Comparison of ENCODE assay signal across 1 fruit fly cellular context in the genomic region with DNA sequence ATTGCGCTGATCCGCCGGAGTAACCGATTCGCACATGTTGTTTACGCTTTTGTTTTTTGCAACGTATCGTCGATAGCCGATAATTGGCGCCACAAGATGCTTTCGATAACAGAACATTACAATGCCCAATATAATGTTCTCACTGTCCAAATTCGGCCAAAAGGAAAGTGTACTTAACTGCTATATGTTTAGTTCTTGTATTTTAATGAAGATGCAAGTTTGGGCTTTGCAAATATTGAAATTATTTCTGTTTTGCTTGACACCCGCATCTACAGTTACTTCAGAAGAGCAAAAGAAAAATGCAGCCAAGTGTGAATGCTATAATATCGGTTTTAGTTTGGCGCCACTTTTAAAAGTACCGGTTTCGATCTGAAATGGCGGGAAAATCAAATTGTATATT.
A peak's percentile ranks its signal among the peaks of the same experiment; 100 is the strongest.
TF ChIP-seq lines count a peak whose summit lies in the region.

No protein-coding gene starts in this region.

TF ChIP-seq in whole organism, embryonic, 481 proteins besides CTCF, POLR2A, EP300 and RAD21 (continued from another document and continues in another):
- TF ChIP-seq knrl (GFP tag; IDR thresholded peaks at IDR 0.05; lab: Robert Waterston, UW; ENCODE audit: partially characterized antibody) (no peak), Ptx1 (GFP tag; IDR thresholded peaks at IDR 0.05; lab: Robert Waterston, UW) (peak; percentile 92), D (optimal IDR thresholded peaks at IDR 0.05; lab: Kevin White, UChicago) (no peak), D (GFP tag; optimal IDR thresholded peaks at IDR 0.05; lab: Kevin White, UChicago) (peak; percentile 81), crp (GFP tag; optimal IDR thresholded peaks at IDR 0.05; lab: Kevin White, UChicago) (peak in 1 of 2 experiments; percentile 49), chm (GFP tag; IDR thresholded peaks at IDR 0.05; lab: Robert Waterston, UW) (peak; percentile 55; the same call in 1 of the 2 replicates), salm (tag; optimal IDR thresholded peaks at IDR 0.05; lab: Kevin White, UChicago) (peak; percentile 79), tgo (GFP tag; IDR thresholded peaks at IDR 0.05; lab: Robert Waterston, UW) (peak; percentile 81), hkb (optimal IDR thresholded peaks at IDR 0.05; lab: Kevin White, UChicago) (no peak), hkb (GFP tag; IDR thresholded peaks at IDR 0.05; lab: Robert Waterston, UW) (peak; percentile 77), gro (GFP tag; optimal IDR thresholded peaks at IDR 0.05; lab: Kevin White, UChicago) (peak; percentile 96), Jarid2 (GFP tag; optimal IDR thresholded peaks at IDR 0.05; lab: Kevin White, UChicago) (peak; percentile 54), Trl (optimal IDR thresholded peaks at IDR 0.05; lab: Kevin White, UChicago) (no peak), Trl (GFP tag; optimal IDR thresholded peaks at IDR 0.05; lab: Kevin White, UChicago) (peak; percentile 94), HLH3B (GFP tag; IDR thresholded peaks at IDR 0.05; lab: Robert Waterston, UW) (peak; percentile 83), Bteb2 (GFP tag; optimal IDR thresholded peaks at IDR 0.05; lab: Kevin White, UChicago) (peak; percentile 84), gcm (GFP tag; optimal IDR thresholded peaks at IDR 0.05; lab: Kevin White, UChicago) (peak; percentile 83), E2f2 (GFP tag; IDR thresholded peaks at IDR 0.05; lab: Robert Waterston, UW) (peak; percentile 96), CG34376 (GFP tag; optimal IDR thresholded peaks at IDR 0.05; lab: Kevin White, UChicago) (peak; percentile 92), pfk (GFP tag; optimal IDR thresholded peaks at IDR 0.05; lab: Kevin White, UChicago) (peak; percentile 41), nerfin-1 (tag; optimal IDR thresholded peaks at IDR 0.05; lab: Kevin White, UChicago) (peak; percentile 83), CG3838 (GFP tag; optimal IDR thresholded peaks at IDR 0.05; lab: Kevin White, UChicago) (peak; percentile 47), kni (GFP tag; optimal IDR thresholded peaks at IDR 0.05; lab: Kevin White, UChicago) (peak; percentile 74), trh (GFP tag; optimal IDR thresholded peaks at IDR 0.05; lab: Kevin White, UChicago) (peak; percentile 78), rib (GFP tag; IDR thresholded peaks at IDR 0.05; lab: Robert Waterston, UW) (peak; percentile 84), fru (optimal IDR thresholded peaks at IDR 0.05; lab: Kevin White, UChicago) (no peak), her (GFP tag; optimal IDR thresholded peaks at IDR 0.05; lab: Kevin White, UChicago) (peak; percentile 91), nom (GFP tag; optimal IDR thresholded peaks at IDR 0.05; lab: Kevin White, UChicago) (peak; percentile 79), CG9876 (GFP tag; optimal IDR thresholded peaks at IDR 0.05; lab: Kevin White, UChicago) (peak; percentile 83), Max (GFP tag; optimal IDR thresholded peaks at IDR 0.05; lab: Kevin White, UChicago) (peak; percentile 90), CG31441 (GFP tag; IDR thresholded peaks at IDR 0.05; lab: Robert Waterston, UW) (peak; percentile 83), CG11456 (GFP tag; IDR thresholded peaks at IDR 0.05; lab: Robert Waterston, UW) (peak; percentile 84), caup (GFP tag; optimal IDR thresholded peaks at IDR 0.05; lab: Kevin White, UChicago; ENCODE audit: severe bottlenecking) (peak; percentile 90), CG1603 (tag; optimal IDR thresholded peaks at IDR 0.05; lab: Kevin White, UChicago) (peak; percentile 95), p53 (GFP tag; optimal IDR thresholded peaks at IDR 0.05; lab: Kevin White, UChicago) (peak; percentile 85), CG13296 (GFP tag; optimal IDR thresholded peaks at IDR 0.05; lab: Kevin White, UChicago) (peak; percentile 90), CG15696 (tag; optimal IDR thresholded peaks at IDR 0.05; lab: Kevin White, UChicago) (peak; percentile 88), CG17359 (tag; optimal IDR thresholded peaks at IDR 0.05; lab: Kevin White, UChicago) (peak; percentile 91), CG14965 (GFP tag; optimal IDR thresholded peaks at IDR 0.05; lab: Kevin White, UChicago; ENCODE audit: borderline replicate concordance) (peak; percentile 71), hth (optimal IDR thresholded peaks at IDR 0.05; lab: Kevin White, UChicago) (no peak), croc (GFP tag; conservative IDR thresholded peaks at IDR 0.05; lab: Robert Waterston, UW) (peak; percentile 82), Asciz (GFP tag; optimal IDR thresholded peaks at IDR 0.05; lab: Kevin White, UChicago) (peak; percentile 81), Ets65A (GFP tag; lab: Kevin White, UChicago) (peak; percentile 99), stwl (tag; optimal IDR thresholded peaks at IDR 0.05; lab: Kevin White, UChicago) (peak; percentile 57), hb (GFP tag; IDR thresholded peaks at IDR 0.05; lab: Robert Waterston, UW; ENCODE audit: partially characterized antibody) (no peak), Dad (GFP tag; optimal IDR thresholded peaks at IDR 0.05; lab: Kevin White, UChicago) (peak; percentile 92), CG12659 (GFP tag; optimal IDR thresholded peaks at IDR 0.05; lab: Kevin White, UChicago) (peak; percentile 93), Scr (GFP tag; IDR thresholded peaks at IDR 0.05; lab: Robert Waterston, UW; ENCODE audit: partially characterized antibody) (peak; percentile 54), vfl (GFP tag; optimal IDR thresholded peaks at IDR 0.05; lab: Kevin White, UChicago) (peak; percentile 87), CG4854 (GFP tag; optimal IDR thresholded peaks at IDR 0.05; lab: Kevin White, UChicago) (peak; percentile 90), fd3F (GFP tag; optimal IDR thresholded peaks at IDR 0.05; lab: Kevin White, UChicago) (peak; percentile 89), en (GFP tag; optimal IDR thresholded peaks at IDR 0.05; lab: Kevin White, UChicago) (peak; percentile 89), CG3847 (GFP tag; IDR thresholded peaks at IDR 0.05; lab: Robert Waterston, UW) (peak; percentile 87), Optix (GFP tag; IDR thresholded peaks at IDR 0.05; lab: Robert Waterston, UW) (peak; percentile 81), dmrt11E (tag; optimal IDR thresholded peaks at IDR 0.05; lab: Kevin White, UChicago) (peak; percentile 83), pnt (GFP tag; optimal IDR thresholded peaks at IDR 0.05; lab: Kevin White, UChicago) (peak; percentile 91), HHEX (GFP tag; optimal IDR thresholded peaks at IDR 0.05; lab: Kevin White, UChicago) (peak; percentile 91), schlank (tag; optimal IDR thresholded peaks at IDR 0.05; lab: Kevin White, UChicago) (peak; percentile 86), gfzf (GFP tag; optimal IDR thresholded peaks at IDR 0.05; lab: Kevin White, UChicago) (peak; percentile 38), CG31224 (GFP tag; IDR thresholded peaks at IDR 0.05; lab: Robert Waterston, UW) (peak; percentile 79), CG8089 (GFP tag; optimal IDR thresholded peaks at IDR 0.05; lab: Kevin White, UChicago) (peak; percentile 87), Ada2b (GFP tag; IDR thresholded peaks at IDR 0.05; lab: Robert Waterston, UW) (peak; percentile 82), CoRest (tag; optimal IDR thresholded peaks at IDR 0.05; lab: Kevin White, UChicago) (peak; percentile 96), esg (GFP tag; conservative IDR thresholded peaks at IDR 0.05; lab: Robert Waterston, UW) (peak; percentile 83), CG10366 (GFP tag; IDR thresholded peaks at IDR 0.05; lab: Robert Waterston, UW) (peak; percentile 77), peb (GFP tag; IDR thresholded peaks at IDR 0.05; lab: Robert Waterston, UW) (peak; percentile 71), amos (GFP tag; IDR thresholded peaks at IDR 0.05; lab: Robert Waterston, UW; ENCODE audit: partially characterized antibody) (no peak; the same call in 1 of the 2 replicates), CG12769 (tag; optimal IDR thresholded peaks at IDR 0.05; lab: Kevin White, UChicago) (peak; percentile 95), Dbx (GFP tag; IDR thresholded peaks at IDR 0.05; lab: Robert Waterston, UW) (peak; percentile 89), CkIIα-i1 (GFP tag; IDR thresholded peaks at IDR 0.05; lab: Robert Waterston, UW) (no peak), CG16815 (GFP tag; optimal IDR thresholded peaks at IDR 0.05; lab: Kevin White, UChicago) (peak; percentile 79), Blimp-1 (GFP tag; optimal IDR thresholded peaks at IDR 0.05; lab: Kevin White, UChicago) (peak; percentile 86), CG10979 (tag; optimal IDR thresholded peaks at IDR 0.05; lab: Kevin White, UChicago) (peak; percentile 86), CG14441 (GFP tag; IDR thresholded peaks at IDR 0.05; lab: Robert Waterston, UW) (peak; percentile 90), CG9817 (tag; optimal IDR thresholded peaks at IDR 0.05; lab: Kevin White, UChicago) (peak; percentile 95), Xrp1 (GFP tag; IDR thresholded peaks at IDR 0.05; lab: Robert Waterston, UW) (peak; percentile 89), TFAM (GFP tag; optimal IDR thresholded peaks at IDR 0.05; lab: Kevin White, UChicago) (peak; percentile 39), ham (GFP tag; IDR thresholded peaks at IDR 0.05; lab: Robert Waterston, UW) (no peak), sens-2 (GFP tag; IDR thresholded peaks at IDR 0.05; lab: Robert Waterston, UW) (peak; percentile 69), CG11085 (GFP tag; IDR thresholded peaks at IDR 0.05; lab: Robert Waterston, UW) (peak; percentile 74), Sin3A (optimal IDR thresholded peaks at IDR 0.05; lab: Kevin White, UChicago) (peak; percentile 43), CG12155 (GFP tag; optimal IDR thresholded peaks at IDR 0.05; lab: Kevin White, UChicago) (peak; percentile 90), BtbVII (GFP tag; optimal IDR thresholded peaks at IDR 0.05; lab: Kevin White, UChicago) (peak; percentile 85), CG17385 (GFP tag; optimal IDR thresholded peaks at IDR 0.05; lab: Kevin White, UChicago) (peak; percentile 83), kah (GFP tag; optimal IDR thresholded peaks at IDR 0.05; lab: Kevin White, UChicago) (peak; percentile 72), Fer3 (tag; optimal IDR thresholded peaks at IDR 0.05; lab: Kevin White, UChicago) (peak; percentile 93), CG2678 (tag; optimal IDR thresholded peaks at IDR 0.05; lab: Kevin White, UChicago) (peak; percentile 95), CG4730 (GFP tag; IDR thresholded peaks at IDR 0.05; lab: Robert Waterston, UW) (peak; percentile 64), sna (GFP tag; IDR thresholded peaks at IDR 0.05; lab: Robert Waterston, UW; ENCODE audit: partially characterized antibody) (no peak; the same call in 1 of the 2 replicates), CG10654 (GFP tag; optimal IDR thresholded peaks at IDR 0.05; lab: Kevin White, UChicago) (peak; percentile 90), sim (GFP tag; IDR thresholded peaks at IDR 0.05; lab: Robert Waterston, UW) (peak; percentile 71), luna (GFP tag; optimal IDR thresholded peaks at IDR 0.05; lab: Kevin White, UChicago) (peak; percentile 87), CG13287 (GFP tag; IDR thresholded peaks at IDR 0.05; lab: Robert Waterston, UW; ENCODE audit: partially characterized antibody) (peak; percentile 66), ci (GFP tag; IDR thresholded peaks at IDR 0.05; lab: Robert Waterston, UW) (peak; percentile 91), CG3726 (GFP tag; IDR thresholded peaks at IDR 0.05; lab: Robert Waterston, UW) (peak; percentile 80), CG1832 (GFP tag; optimal IDR thresholded peaks at IDR 0.05; lab: Kevin White, UChicago) (no peak), phol (tag; optimal IDR thresholded peaks at IDR 0.05; lab: Kevin White, UChicago) (peak; percentile 93), Atf3 (GFP tag; optimal IDR thresholded peaks at IDR 0.05; lab: Kevin White, UChicago) (peak; percentile 86), CG18262 (tag; optimal IDR thresholded peaks at IDR 0.05; lab: Kevin White, UChicago) (peak; percentile 90), CG4820 (GFP tag; optimal IDR thresholded peaks at IDR 0.05; lab: Kevin White, UChicago) (peak; percentile 89), jing (GFP tag; optimal IDR thresholded peaks at IDR 0.05; lab: Kevin White, UChicago) (peak; percentile 85), dm (GFP tag; optimal IDR thresholded peaks at IDR 0.05; lab: Kevin White, UChicago) (peak; percentile 86), MBD-R2 (GFP tag; IDR thresholded peaks at IDR 0.05; lab: Robert Waterston, UW) (peak; percentile 80; the same call in 1 of the 2 replicates), chif (GFP tag; optimal IDR thresholded peaks at IDR 0.05; lab: Kevin White, UChicago) (peak; percentile 85 to 90), CG11560 (tag; IDR thresholded peaks at IDR 0.05; lab: Robert Waterston, UW) (peak; percentile 64), pan (optimal IDR thresholded peaks at IDR 0.05; lab: Kevin White, UChicago) (no peak), pan (GFP tag; optimal IDR thresholded peaks at IDR 0.05 in 1 of 2, IDR thresholded peaks at IDR 0.05 in 1 of 2) (peak in 1 of 2 experiments; percentile 91), bab2 (GFP tag; optimal IDR thresholded peaks at IDR 0.05; lab: Kevin White, UChicago) (peak; percentile 94), Pdp1 (GFP tag; optimal IDR thresholded peaks at IDR 0.05; lab: Kevin White, UChicago) (peak; percentile 89 to 93), CG10267 (tag; optimal IDR thresholded peaks at IDR 0.05; lab: Kevin White, UChicago) (peak; percentile 84), CG8478 (optimal IDR thresholded peaks at IDR 0.05; lab: Kevin White, UChicago) (no peak), B-H1 (GFP tag; IDR thresholded peaks at IDR 0.05; lab: Robert Waterston, UW) (peak; percentile 68), cato (GFP tag; optimal IDR thresholded peaks at IDR 0.05; lab: Kevin White, UChicago; ENCODE audit: borderline replicate concordance) (peak; percentile 81), CG14860 (GFP tag; IDR thresholded peaks at IDR 0.05; lab: Robert Waterston, UW; ENCODE audit: partially characterized antibody) (no peak), twi (tag; optimal IDR thresholded peaks at IDR 0.05; lab: Kevin White, UChicago) (peak; percentile 79), PHDP (tag; optimal IDR thresholded peaks at IDR 0.05; lab: Kevin White, UChicago) (peak; percentile 91), CG1602 (GFP tag; optimal IDR thresholded peaks at IDR 0.05; lab: Kevin White, UChicago) (peak; percentile 85), CG18619 (GFP tag; optimal IDR thresholded peaks at IDR 0.05; lab: Kevin White, UChicago) (peak; percentile 87), CG2875 (GFP tag; optimal IDR thresholded peaks at IDR 0.05; lab: Kevin White, UChicago) (peak; percentile 67), jigr1 (GFP tag; IDR thresholded peaks at IDR 0.05; lab: Robert Waterston, UW) (peak; percentile 48; the same call in 1 of the 3 replicates), crc (GFP tag; optimal IDR thresholded peaks at IDR 0.05; lab: Kevin White, UChicago) (peak; percentile 88), stc (GFP tag; IDR thresholded peaks at IDR 0.05; lab: Robert Waterston, UW) (peak; percentile 80), br (optimal IDR thresholded peaks at IDR 0.05; lab: Kevin White, UChicago) (no peak), Myb (GFP tag; optimal IDR thresholded peaks at IDR 0.05; lab: Kevin White, UChicago) (peak; percentile 84), CG8924 (tag; optimal IDR thresholded peaks at IDR 0.05; lab: Kevin White, UChicago) (peak; percentile 89)
